Worm (Caenorhabditis elegans): ENCODE measurements around the gene ule-5.

Gene ule-5

DNA sequence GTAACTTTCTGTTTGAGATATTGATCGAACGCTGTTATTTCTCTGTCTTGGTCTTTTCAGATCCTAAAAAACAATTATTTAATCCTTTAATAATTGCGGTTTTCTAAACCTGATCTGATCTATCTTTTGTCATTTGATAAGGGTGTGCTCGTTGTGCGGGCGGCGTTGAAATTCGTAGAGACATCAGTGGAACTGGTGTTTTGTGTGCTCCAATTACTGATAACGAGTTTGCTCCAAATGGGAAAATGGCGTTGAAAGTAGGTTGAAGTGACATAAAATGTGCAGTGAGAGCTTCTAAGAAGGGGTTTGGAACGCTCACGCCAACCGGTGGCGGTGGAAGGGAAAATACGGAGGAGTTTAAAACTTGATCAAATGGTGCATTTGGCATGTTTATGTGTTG, 28.5 kb upstream of the ule-5 start:
- no peak for TF ChIP-seq tbx-11 (GFP tag; IDR thresholded peaks at IDR 0.05)

DNA sequence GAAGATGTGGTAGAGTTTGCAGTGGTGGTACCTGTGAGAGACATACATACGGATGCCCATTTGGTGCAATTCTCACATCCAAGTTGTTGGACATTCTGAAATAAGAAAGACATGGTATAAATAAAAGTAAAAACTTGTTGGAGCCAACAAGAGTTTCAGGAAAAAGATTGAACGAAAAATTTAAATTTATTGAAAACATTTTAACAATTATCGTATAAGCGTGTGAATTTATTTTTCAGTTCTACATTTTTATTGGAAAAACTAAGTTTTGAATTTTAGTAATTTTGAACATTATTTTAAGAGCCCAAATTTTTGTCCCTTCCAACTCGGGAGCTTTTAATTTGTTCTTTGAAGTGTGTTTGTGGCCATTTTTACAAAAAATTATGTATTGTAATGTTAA, 28.0 kb upstream of the ule-5 start, which contains the start of gene F54F7.8:
Gene F54F7.8 (minus strand): TSS at position 101 of the 400 bp plus-strand sequence.
- TF ChIP-seq ceh-36 (tag; optimal IDR thresholded peaks at IDR 0.05) (no peak), B0310.2 (tag; optimal IDR thresholded peaks at IDR 0.05) (no peak), sea-1 (GFP tag; conservative IDR thresholded peaks at IDR 0.05) (no peak), pes-1 (GFP tag; IDR thresholded peaks at IDR 0.05) (no peak)

DNA sequence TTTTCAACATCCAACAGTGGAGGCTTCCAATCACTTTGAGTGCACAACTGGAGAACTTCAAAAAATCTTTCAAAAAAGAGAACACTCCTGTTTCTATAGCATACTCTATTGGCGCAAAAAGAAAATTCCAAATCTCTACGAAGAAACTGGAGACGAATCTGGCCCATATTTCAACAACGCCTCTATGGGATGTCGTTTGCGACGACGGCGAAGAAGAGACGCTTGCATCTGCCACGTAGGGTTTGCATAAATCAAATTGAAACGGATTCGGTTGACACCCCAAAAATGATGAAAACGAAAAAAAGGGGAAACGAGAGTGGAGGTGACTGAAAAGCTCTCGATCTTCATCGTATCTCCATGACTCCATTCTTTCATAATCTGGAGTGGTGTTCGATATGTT, 26.7 kb upstream of the ule-5 start:
- TF ChIP-seq hmg-4 (GFP tag; optimal IDR thresholded peaks at IDR 0.05) (no peak), sea-1 (GFP tag; conservative IDR thresholded peaks at IDR 0.05) (no peak), hmbx-1 (tag; optimal IDR thresholded peaks at IDR 0.05) (no peak), pes-1 (GFP tag; IDR thresholded peaks at IDR 0.05) (no peak), tbx-11 (GFP tag; IDR thresholded peaks at IDR 0.05) (no peak), tbx-37 (GFP tag; conservative IDR thresholded peaks at IDR 0.05) (no peak), B0310.2 (tag; optimal IDR thresholded peaks at IDR 0.05) (no peak), ceh-13 (GFP tag; optimal IDR thresholded peaks at IDR 0.05) (no peak), scrt-1 (GFP tag; IDR thresholded peaks at IDR 0.05) (no peak), ama-1 (optimal IDR thresholded peaks at IDR 0.05) (no peak), aly-1 (tag; optimal IDR thresholded peaks at IDR 0.05) (no peak), tra-4 (tag; optimal IDR thresholded peaks at IDR 0.05) (no peak), ceh-36 (tag; optimal IDR thresholded peaks at IDR 0.05) (no peak), hnd-1 (tag; optimal IDR thresholded peaks at IDR 0.05) (no peak), F13C5.2 (tag; optimal IDR thresholded peaks at IDR 0.05) (no peak), ets-7 (tag; optimal IDR thresholded peaks at IDR 0.05) (no peak)

- no peak for TF ChIP-seq flt-1 (GFP tag; IDR thresholded peaks at IDR 0.05)
These were observed 25.7 kb upstream of the ule-5 start, which contains the start of gene mes-1 for ce11 chrX:11857178-11857577. TSS of gene mes-1 (plus strand) at chrX:11857478.

DNA sequence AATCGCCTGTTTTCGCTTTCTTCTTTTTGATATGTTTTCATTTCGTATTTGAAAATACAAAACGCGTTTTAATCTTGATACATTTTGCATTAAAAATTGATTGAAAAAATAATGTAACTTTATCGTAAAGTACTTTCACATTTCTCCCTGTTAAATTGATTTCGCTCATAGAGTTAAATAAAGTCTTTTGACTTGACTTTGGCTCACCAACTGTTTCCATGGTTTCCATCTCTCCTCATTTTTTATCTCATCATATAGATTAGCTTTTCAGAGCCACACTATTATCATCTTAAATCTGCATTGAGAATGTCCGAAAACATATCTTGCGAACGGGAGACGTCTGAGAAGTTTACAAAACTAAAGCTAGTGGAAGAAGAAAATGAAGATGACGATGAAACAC, 19.6 kb upstream of the ule-5 start, which contains the start of gene F54F7.10:
Gene F54F7.10 (plus strand): TSS at position 301 of the 400 bp plus-strand sequence.
- no peak for TF ChIP-seq B0310.2 (tag; optimal IDR thresholded peaks at IDR 0.05)

- no peak for TF ChIP-seq hmbx-1 (tag; optimal IDR thresholded peaks at IDR 0.05)
- TF ChIP-seq F13C5.2 (tag; optimal IDR thresholded peaks at IDR 0.05): no peak
- no peak for TF ChIP-seq flt-1 (GFP tag; IDR thresholded peaks at IDR 0.05)
- no peak for TF ChIP-seq hnd-1 (tag; optimal IDR thresholded peaks at IDR 0.05)
- no peak for TF ChIP-seq tra-4 (tag; optimal IDR thresholded peaks at IDR 0.05)
- TF ChIP-seq scrt-1 (GFP tag; IDR thresholded peaks at IDR 0.05): no peak
- no peak for TF ChIP-seq hmg-4 (GFP tag; optimal IDR thresholded peaks at IDR 0.05)
- TF ChIP-seq aly-1 (tag; optimal IDR thresholded peaks at IDR 0.05): no peak
- TF ChIP-seq ama-1 (optimal IDR thresholded peaks at IDR 0.05): no peak
- TF ChIP-seq sea-1 (GFP tag; conservative IDR thresholded peaks at IDR 0.05): no peak
These were observed 17.8 kb upstream of the ule-5 start, which contains the start of gene F54F7.6 for ce11 chrX:11865083-11865482. TSS of gene F54F7.6 (plus strand) at chrX:11865383.

ce11 chrX:11869260-11869659, 13.7 kb upstream of the ule-5 start, which contains the start of gene dot-1.2:
TSS of gene dot-1.2 (minus strand) at chrX:11869360.
- TF ChIP-seq aly-1 (tag; optimal IDR thresholded peaks at IDR 0.05) (no peak), ceh-13 (GFP tag; optimal IDR thresholded peaks at IDR 0.05) (no peak), F13C5.2 (tag; optimal IDR thresholded peaks at IDR 0.05) (no peak), ama-1 (optimal IDR thresholded peaks at IDR 0.05) (no peak), sea-1 (GFP tag; conservative IDR thresholded peaks at IDR 0.05) (no peak), hmg-4 (GFP tag; optimal IDR thresholded peaks at IDR 0.05) (no peak), hmbx-1 (tag; optimal IDR thresholded peaks at IDR 0.05) (no peak), pes-1 (GFP tag; IDR thresholded peaks at IDR 0.05) (no peak), scrt-1 (GFP tag; IDR thresholded peaks at IDR 0.05) (no peak), ets-7 (tag; optimal IDR thresholded peaks at IDR 0.05) (no peak), flt-1 (GFP tag; IDR thresholded peaks at IDR 0.05) (no peak), hnd-1 (tag; optimal IDR thresholded peaks at IDR 0.05) (no peak), tra-4 (tag; optimal IDR thresholded peaks at IDR 0.05) (no peak), ceh-36 (tag; optimal IDR thresholded peaks at IDR 0.05) (no peak), B0310.2 (tag; optimal IDR thresholded peaks at IDR 0.05) (no peak), tbx-11 (GFP tag; IDR thresholded peaks at IDR 0.05) (no peak), tbx-37 (GFP tag; conservative IDR thresholded peaks at IDR 0.05) (no peak)

DNA sequence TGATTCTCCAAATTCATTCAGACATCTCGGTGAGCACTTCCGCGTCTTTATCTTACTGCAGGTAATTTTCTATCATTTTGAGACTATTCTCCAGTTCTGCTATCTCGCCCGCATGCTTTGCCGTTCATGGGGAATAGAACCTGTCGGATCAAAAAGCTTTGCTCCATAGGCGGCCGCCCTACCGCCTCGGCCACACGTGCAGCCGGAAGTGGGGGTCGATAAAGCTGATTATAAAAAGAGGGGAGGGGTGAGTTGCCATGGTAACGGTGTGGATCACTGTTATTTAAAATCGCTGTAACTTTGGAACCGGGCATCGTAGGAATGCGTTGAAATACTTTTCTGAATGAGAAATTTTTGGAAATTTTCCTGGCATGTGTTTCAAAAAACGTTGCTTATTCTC, 12.5 kb upstream of the ule-5 start:
- TF ChIP-seq tbx-37 (GFP tag; conservative IDR thresholded peaks at IDR 0.05) (no peak), ets-7 (tag; optimal IDR thresholded peaks at IDR 0.05) (peak; percentile 60), ceh-36 (tag; optimal IDR thresholded peaks at IDR 0.05) (no peak)

ce11 chrX:11872210-11872609, 10.7 kb upstream of the ule-5 start:
- no peak for TF ChIP-seq tra-4 (tag; optimal IDR thresholded peaks at IDR 0.05)
- 0 out of 2 replicates have a peak, but pooled peaks have one; percentile 16 for TF ChIP-seq scrt-1 (GFP tag; IDR thresholded peaks at IDR 0.05)

- TF ChIP-seq hmg-4 (GFP tag; optimal IDR thresholded peaks at IDR 0.05): no peak
- no peak for TF ChIP-seq aly-1 (tag; optimal IDR thresholded peaks at IDR 0.05)
- no peak for TF ChIP-seq scrt-1 (GFP tag; IDR thresholded peaks at IDR 0.05)
- TF ChIP-seq pes-1 (GFP tag; IDR thresholded peaks at IDR 0.05): no peak
- no peak for TF ChIP-seq tbx-11 (GFP tag; IDR thresholded peaks at IDR 0.05)
- TF ChIP-seq tbx-37 (GFP tag; conservative IDR thresholded peaks at IDR 0.05): no peak
- no peak for TF ChIP-seq ceh-13 (GFP tag; optimal IDR thresholded peaks at IDR 0.05)
- no peak for TF ChIP-seq B0310.2 (tag; optimal IDR thresholded peaks at IDR 0.05)
- TF ChIP-seq ama-1 (optimal IDR thresholded peaks at IDR 0.05): no peak
- no peak for TF ChIP-seq hnd-1 (tag; optimal IDR thresholded peaks at IDR 0.05)
- TF ChIP-seq sea-1 (GFP tag; conservative IDR thresholded peaks at IDR 0.05): no peak
- TF ChIP-seq tra-4 (tag; optimal IDR thresholded peaks at IDR 0.05): no peak
- no peak for TF ChIP-seq F13C5.2 (tag; optimal IDR thresholded peaks at IDR 0.05)
- no peak for TF ChIP-seq ceh-36 (tag; optimal IDR thresholded peaks at IDR 0.05)
- TF ChIP-seq hmbx-1 (tag; optimal IDR thresholded peaks at IDR 0.05): no peak
- TF ChIP-seq ets-7 (tag; optimal IDR thresholded peaks at IDR 0.05): no peak
- no peak for TF ChIP-seq flt-1 (GFP tag; IDR thresholded peaks at IDR 0.05)
These were observed 7.7 kb upstream of the ule-5 start, which contains the start of gene Y62H9A.1 for ce11 chrX:11875260-11875659. TSS of gene Y62H9A.1 (plus strand) at chrX:11875541.
